Fruit fly (Drosophila melanogaster) whole organism, embryonic: ENCODE measurements around the gene CG11791.

Experiments
- Bteb2 ChIP-seq: fragments of 200-800 bp; sonication (Bioruptor generic); optimal IDR thresholded peaks from 2 replicates; lab custom pipeline; 2016; ENCODE audit warnings: missing biosample characterization, missing genetic modification characterization
- CG11247 ChIP-seq: fragments of 200-800 bp; sonication (Bioruptor generic); IDR thresholded peaks from 2 replicates; pipeline ENCODE4 v1.3.6; 2022; ENCODE audit warnings: missing biosample characterization, missing genetic modification characterization
- CG12071 ChIP-seq: fragments of 200-800 bp; sonication (Bioruptor generic); optimal IDR thresholded peaks from 3 replicates; lab custom pipeline; 2018; ENCODE audit warnings: missing biosample characterization, mild to moderate bottlenecking, missing genetic modification characterization
- CG12104 ChIP-seq: fragments of 200-800 bp; sonication (Bioruptor generic); optimal IDR thresholded peaks from 3 replicates; lab custom pipeline; 2016; ENCODE audit warnings: missing biosample characterization, missing genetic modification characterization
- CG13624 ChIP-seq: fragments of 200-800 bp; sonication (Bioruptor generic); optimal IDR thresholded peaks from 2 replicates; lab custom pipeline; 2016; ENCODE audit warnings: missing biosample characterization, missing genetic modification characterization
- CG14710 ChIP-seq: fragments of 200-800 bp; sonication (Bioruptor generic); optimal IDR thresholded peaks from 3 replicates; lab custom pipeline; 2019; ENCODE audit warnings: missing biosample characterization, mild to moderate bottlenecking, missing genetic modification characterization, moderate library complexity
- CG16863 ChIP-seq: fragments of 200-800 bp; sonication (Bioruptor generic); optimal IDR thresholded peaks from 3 replicates; lab custom pipeline; 2016; ENCODE audit warnings: missing biosample characterization, missing genetic modification characterization
- CG17912 ChIP-seq: fragments of 200-800 bp; sonication (Bioruptor generic); optimal IDR thresholded peaks from 2 replicates; lab custom pipeline; 2018; ENCODE audit warnings: missing biosample characterization, mild to moderate bottlenecking, missing genetic modification characterization
- CG30403 ChIP-seq: fragments of 200-800 bp; sonication (Bioruptor generic); optimal IDR thresholded peaks from 3 replicates; lab custom pipeline; 2016; ENCODE audit warnings: missing biosample characterization, missing genetic modification characterization
- CG31224 ChIP-seq: fragments of 200-800 bp; sonication (Bioruptor generic); IDR thresholded peaks from 2 replicates; pipeline ENCODE4 v1.3.6; 2022; ENCODE audit warnings: missing biosample characterization, missing genetic modification characterization
- CG34376 ChIP-seq: fragments of 200-800 bp; sonication (Bioruptor generic); optimal IDR thresholded peaks from 2 replicates; lab custom pipeline; 2018; ENCODE audit warnings: missing biosample characterization, mild to moderate bottlenecking, missing genetic modification characterization
- CG4282 ChIP-seq: fragments of 200-800 bp; sonication (Bioruptor generic); optimal IDR thresholded peaks from 2 replicates; lab custom pipeline; 2016; ENCODE audit warnings: missing biosample characterization, missing genetic modification characterization
- CG4328 ChIP-seq: fragments of 200-800 bp; sonication (Bioruptor generic); optimal IDR thresholded peaks from 3 replicates; lab custom pipeline; 2017; ENCODE audit warnings: missing biosample characterization, missing genetic modification reagents, missing genetic modification characterization
- CG43689 ChIP-seq: fragments of 200-800 bp; sonication (Bioruptor generic); IDR thresholded peaks from 2 replicates; pipeline ENCODE4 v1.3.6; 2022; ENCODE audit warnings: missing biosample characterization, missing genetic modification characterization
- CG4404 ChIP-seq: fragments of 200-800 bp; sonication (Bioruptor generic); IDR thresholded peaks from 2 replicates; pipeline ENCODE4 v1.3.6; 2022; ENCODE audit warnings: missing biosample characterization, missing genetic modification characterization
- CG6272 ChIP-seq: fragments of 200-800 bp; sonication (Bioruptor generic); IDR thresholded peaks from 2 replicates; pipeline ENCODE4 v1.3.6; 2022; ENCODE audit warnings: missing biosample characterization, missing genetic modification characterization
- CG6689 ChIP-seq: fragments of 200-800 bp; sonication (Bioruptor generic); IDR thresholded peaks from 2 replicates; pipeline ENCODE4 v1.3.6; 2022; ENCODE audit warnings: missing biosample characterization, missing genetic modification characterization
- CG9437 ChIP-seq: fragments of 200-800 bp; sonication (Bioruptor generic); optimal IDR thresholded peaks from 2 replicates; lab custom pipeline; 2018; ENCODE audit warnings: missing biosample characterization, mild to moderate bottlenecking, missing genetic modification characterization
- CG9609 ChIP-seq: fragments of 200-800 bp; sonication (Bioruptor generic); optimal IDR thresholded peaks from 3 replicates; lab custom pipeline; 2016; ENCODE audit warnings: missing biosample characterization, missing genetic modification characterization
- Chrac-16 ChIP-seq: fragments of 200-800 bp; sonication (Bioruptor generic); optimal IDR thresholded peaks from 3 replicates; lab custom pipeline; 2016; ENCODE audit warnings: missing biosample characterization, missing genetic modification characterization
- Deaf1 ChIP-seq: fragments of 200-800 bp; optimal IDR thresholded peaks from 3 replicates; lab custom pipeline; 2019; ENCODE audit warnings: missing biosample characterization, mild to moderate bottlenecking, missing genetic modification characterization, moderate library complexity
- Elba2 ChIP-seq: fragments of 200-800 bp; sonication (Bioruptor generic); optimal IDR thresholded peaks from 3 replicates; lab custom pipeline; 2016; ENCODE audit warnings: missing biosample characterization, missing genetic modification characterization
- Fer3 ChIP-seq: fragments of 200-800 bp; sonication (Bioruptor generic); optimal IDR thresholded peaks from 2 replicates; lab custom pipeline; 2018; ENCODE audit warnings: missing biosample characterization, mild to moderate bottlenecking, missing genetic modification characterization, moderate library complexity
- GATAe ChIP-seq: fragments of 200-800 bp; sonication (Bioruptor generic); conservative IDR thresholded peaks from 2 replicates; pipeline ENCODE4 v1.3.6; 2022; ENCODE audit warnings: missing biosample characterization, missing genetic modification characterization
- HLH54F ChIP-seq: fragments of 200-800 bp; sonication (Bioruptor generic); optimal IDR thresholded peaks from 3 replicates; lab custom pipeline; 2016; ENCODE audit warnings: missing biosample characterization, missing genetic modification characterization
- HmgZ ChIP-seq: fragments of 200-800 bp; sonication (Bioruptor generic); optimal IDR thresholded peaks from 2 replicates; lab custom pipeline; 2018; ENCODE audit warnings: missing biosample characterization, mild to moderate bottlenecking, missing genetic modification characterization
- Hr51 ChIP-seq, 2 experiments: fragments of 200-800 bp; sonication (Bioruptor generic); optimal IDR thresholded peaks; 2 replicates in 1 of 2; 3 replicates in 1 of 2; lab custom pipeline; 2016 to 2018; ENCODE audit warnings: missing biosample characterization in 2 of 2, missing genetic modification characterization in 2 of 2, mild to moderate bottlenecking in 1 of 2, moderate library complexity in 1 of 2
- Lpt ChIP-seq: fragments of >200 bp; optimal IDR thresholded peaks from 2 replicates; lab custom pipeline; 2018; ENCODE audit warnings: missing biosample characterization, missing genetic modification characterization
- Ravus ChIP-seq: fragments of 200-800 bp; sonication (Bioruptor generic); IDR thresholded peaks from 2 replicates; pipeline ENCODE4 v1.3.6; 2022; ENCODE audit warnings: missing biosample characterization, missing genetic modification characterization
- Side ChIP-seq: fragments of 200-800 bp; sonication (Bioruptor generic); optimal IDR thresholded peaks from 2 replicates; lab custom pipeline; 2016; ENCODE audit warnings: missing biosample characterization, missing genetic modification characterization
- Stat92E ChIP-seq, 3 experiments: fragments of >200 bp in 2 of 3; fragments of 200-800 bp in 1 of 3; sonication (Bioruptor generic) in 1 of 3; optimal IDR thresholded peaks; 2 replicates each; lab custom pipeline; 2017 to 2019; ENCODE audit warnings: missing biosample characterization in 3 of 3, missing genetic modification characterization in 3 of 3, mild to moderate bottlenecking in 1 of 3, moderate library complexity in 1 of 3
- Trl ChIP-seq, 3 experiments: fragments of >200 bp in 2 of 3; fragments of 200-800 bp in 1 of 3; sonication (Bioruptor generic) in 1 of 3; optimal IDR thresholded peaks; 2 replicates in 1 of 3; 3 replicates in 2 of 3; lab custom pipeline; 2016 to 2017; ENCODE audit warnings: missing biosample characterization in 1 of 3, missing genetic modification characterization in 1 of 3
- Vsx1 ChIP-seq: fragments of 200-800 bp; sonication (Bioruptor generic); optimal IDR thresholded peaks from 2 replicates; lab custom pipeline; 2017; ENCODE audit warnings: missing biosample characterization, mild to moderate bottlenecking, missing genetic modification characterization, missing genetic modification reagents
- Xrp1 ChIP-seq: fragments of 200-800 bp; sonication (Bioruptor generic); IDR thresholded peaks from 2 replicates; pipeline ENCODE4 v1.3.6; 2022; ENCODE audit warnings: missing biosample characterization, missing genetic modification characterization
- ab ChIP-seq: fragments of 200-800 bp; sonication (Bioruptor generic); optimal IDR thresholded peaks from 2 replicates; lab custom pipeline; 2016; ENCODE audit warnings: missing biosample characterization, missing genetic modification characterization
- chinmo ChIP-seq: fragments of 200-800 bp; sonication (Bioruptor generic); IDR thresholded peaks from 4 replicates; pipeline ENCODE4 v1.3.6; 2022; ENCODE audit warnings: missing biosample characterization, missing genetic modification characterization; ENCODE audit not compliant: partially characterized antibody
- ci ChIP-seq: fragments of 200-800 bp; sonication (Bioruptor generic); IDR thresholded peaks from 3 replicates; pipeline ENCODE4 v1.3.6; 2022; ENCODE audit warnings: missing biosample characterization, missing genetic modification characterization
- crc ChIP-seq: fragments of 200-800 bp; sonication (Bioruptor generic); optimal IDR thresholded peaks from 2 replicates; lab custom pipeline; 2016; ENCODE audit warnings: missing biosample characterization, missing genetic modification characterization
- disco-r ChIP-seq: fragments of 200-800 bp; sonication (Bioruptor generic); optimal IDR thresholded peaks from 2 replicates; lab custom pipeline; 2016; ENCODE audit warnings: missing biosample characterization, missing genetic modification characterization
- dmrt99B ChIP-seq: fragments of 200-800 bp; sonication (Bioruptor generic); optimal IDR thresholded peaks from 2 replicates; lab custom pipeline; 2018; ENCODE audit warnings: missing biosample characterization, mild to moderate bottlenecking, missing genetic modification characterization, moderate library complexity
- grau ChIP-seq: fragments of 200-800 bp; optimal IDR thresholded peaks from 3 replicates; lab custom pipeline; 2019; ENCODE audit warnings: missing biosample characterization, mild to moderate bottlenecking, missing genetic modification characterization, moderate library complexity
- gsb ChIP-seq: fragments of 200-800 bp; sonication (Bioruptor generic); IDR thresholded peaks from 2 replicates; pipeline ENCODE4 v1.3.6; 2022; ENCODE audit warnings: missing biosample characterization, missing genetic modification characterization
- pb ChIP-seq: fragments of 200-800 bp; sonication (Bioruptor generic); optimal IDR thresholded peaks from 3 replicates; lab custom pipeline; 2016; ENCODE audit warnings: missing biosample characterization, missing genetic modification characterization
- slbo ChIP-seq: fragments of 200-800 bp; sonication (Bioruptor generic); IDR thresholded peaks from 2 replicates; pipeline ENCODE4 v1.3.6; 2022; ENCODE audit warnings: missing biosample characterization, missing genetic modification characterization
- tx ChIP-seq: fragments of 200-800 bp; sonication (Bioruptor generic); optimal IDR thresholded peaks from 2 replicates; lab custom pipeline; 2016; ENCODE audit warnings: missing biosample characterization, missing genetic modification characterization
- unpg ChIP-seq: fragments of 200-800 bp; sonication (Bioruptor generic); optimal IDR thresholded peaks from 3 replicates; lab custom pipeline; 2018; ENCODE audit warnings: missing biosample characterization, mild to moderate bottlenecking, missing genetic modification characterization, moderate library complexity
- usp ChIP-seq: fragments of >200 bp; optimal IDR thresholded peaks from 2 replicates; lab custom pipeline; 2017; ENCODE audit warnings: missing biosample characterization, missing genetic modification characterization
- wek ChIP-seq: fragments of 200-800 bp; sonication (Bioruptor generic); optimal IDR thresholded peaks from 3 replicates; lab custom pipeline; 2018; ENCODE audit warnings: missing biosample characterization, mild to moderate bottlenecking, missing genetic modification characterization, moderate library complexity
- zf30C ChIP-seq: fragments of 200-800 bp; sonication (Bioruptor generic); optimal IDR thresholded peaks from 3 replicates; lab custom pipeline; 2018; ENCODE audit warnings: missing biosample characterization, mild to moderate bottlenecking, missing genetic modification characterization

The CG11791 gene

dm6 chr3R:25027281-25028219, 21.9 kb upstream of the CG11791 start (continued):
- TF ChIP-seq unpg (GFP tag; lab: Kevin White, UChicago) = no peak
- no peak for TF ChIP-seq CG43689 (GFP tag; lab: Robert Waterston, UW)
- TF ChIP-seq chinmo (GFP tag; lab: Robert Waterston, UW) = no peak
- TF ChIP-seq CG30403 (GFP tag; lab: Kevin White, UChicago) = peak; percentile 51
- no peak for TF ChIP-seq Side
- no peak for TF ChIP-seq CG4404 (GFP tag; lab: Robert Waterston, UW)
- peak; percentile 99 for TF ChIP-seq CG31224 (GFP tag; lab: Robert Waterston, UW)
- no peak for TF ChIP-seq CG14710 (tag; lab: Kevin White, UChicago)
- TF ChIP-seq CG6689 (GFP tag; lab: Robert Waterston, UW) = 0 out of 2 replicates have a peak, but pooled peaks have one; percentile 28
- peak; percentile 24 for TF ChIP-seq CG12104 (GFP tag; lab: Kevin White, UChicago)
- no peak for TF ChIP-seq Ravus (GFP tag; lab: Robert Waterston, UW)
- TF ChIP-seq HmgZ (tag; lab: Kevin White, UChicago) = peak; percentile 32
- peak; percentile 18 for TF ChIP-seq CG17912
- TF ChIP-seq CG9609 (GFP tag; lab: Kevin White, UChicago) = peak; percentile 9
- peak; percentile 13 for TF ChIP-seq Chrac-16
- no peak for TF ChIP-seq crc (GFP tag; lab: Kevin White, UChicago)
- TF ChIP-seq Deaf1 (tag; lab: Kevin White, UChicago) = no peak
- no peak for TF ChIP-seq CG6272
- TF ChIP-seq Vsx1 (GFP tag; lab: Kevin White, UChicago) = no peak
- TF ChIP-seq tx (GFP tag; lab: Kevin White, UChicago) = no peak
- TF ChIP-seq CG4328 (GFP tag; lab: Kevin White, UChicago) = peak; percentile 23
- no peak for TF ChIP-seq Lpt (GFP tag; lab: Kevin White, UChicago)
- TF ChIP-seq Bteb2 = no peak
- no peak for TF ChIP-seq usp (GFP tag; lab: Kevin White, UChicago)
- TF ChIP-seq HLH54F (GFP tag; lab: Kevin White, UChicago) = peak; percentile 45
- no peak for TF ChIP-seq Elba2
- no peak for TF ChIP-seq Stat92E (GFP tag; optimal IDR thresholded peaks at IDR 0.05; lab: Kevin White, UChicago)
- TF ChIP-seq wek (GFP tag; lab: Kevin White, UChicago) = no peak
- TF ChIP-seq CG16863 (GFP tag; lab: Kevin White, UChicago) = no peak
- TF ChIP-seq ab = no peak
- TF ChIP-seq grau (tag; lab: Kevin White, UChicago) = no peak
- no peak for TF ChIP-seq CG4282
- TF ChIP-seq zf30C (GFP tag; lab: Kevin White, UChicago) = no peak
- peak; percentile 60 for TF ChIP-seq pb (GFP tag; lab: Kevin White, UChicago)
- TF ChIP-seq Hr51 (GFP tag; optimal IDR thresholded peaks at IDR 0.05; lab: Kevin White, UChicago) = no peak
- no peak for TF ChIP-seq CG11247 (GFP tag; lab: Robert Waterston, UW)
- TF ChIP-seq CG13624 (GFP tag; lab: Kevin White, UChicago) = peak; percentile 20
- peak; percentile 61 for TF ChIP-seq CG9437 (GFP tag; lab: Kevin White, UChicago)
- peak; percentile 61 for TF ChIP-seq CG34376 (GFP tag; lab: Kevin White, UChicago)
- peak; percentile 40; the same call in 2 of the 3 replicates for TF ChIP-seq ci (GFP tag; lab: Robert Waterston, UW)
- no peak for TF ChIP-seq gsb (GFP tag; lab: Robert Waterston, UW)
- TF ChIP-seq CG12071 (GFP tag; lab: Kevin White, UChicago) = no peak
- TF ChIP-seq Fer3 = no peak
- TF ChIP-seq Xrp1 = no peak
- TF ChIP-seq slbo (GFP tag; lab: Robert Waterston, UW) = peak; percentile 26; the same call in 1 of the 2 replicates
- TF ChIP-seq disco-r (GFP tag; lab: Kevin White, UChicago) = no peak
- TF ChIP-seq dmrt99B = no peak
- TF ChIP-seq GATAe (GFP tag; lab: Robert Waterston, UW) = peak; percentile 76
- no peak for TF ChIP-seq Trl (optimal IDR thresholded peaks at IDR 0.05; lab: Kevin White, UChicago)
- no peak for TF ChIP-seq Trl (GFP tag; optimal IDR thresholded peaks at IDR 0.05; lab: Kevin White, UChicago)
